Fruit fly (Drosophila melanogaster) whole organism, adult: ENCODE data around the gene CG12945.

Experiments
- CG7045 ChIP-seq: fragments of 200-800 bp; sonication (Bioruptor generic); optimal IDR thresholded peaks from 2 replicates; lab custom pipeline; 2017; ENCODE audit warnings: missing biosample characterization, mild to moderate bottlenecking, missing genetic modification characterization
- Crg-1 ChIP-seq: fragments of 200-800 bp; sonication (Bioruptor generic); optimal IDR thresholded peaks from 2 replicates; lab custom pipeline; 2016; ENCODE audit warnings: missing biosample characterization, missing genetic modification characterization
- Mnt ChIP-seq: fragments of 200-800 bp; sonication (Bioruptor generic); optimal IDR thresholded peaks from 2 replicates; lab custom pipeline; 2016; ENCODE audit warnings: missing biosample characterization, mild to moderate bottlenecking, missing genetic modification characterization
- bab1 ChIP-seq: fragments of 200-800 bp; sonication (Bioruptor generic); optimal IDR thresholded peaks from 3 replicates; lab custom pipeline; 2019; ENCODE audit warnings: missing biosample characterization, mild to moderate bottlenecking, missing genetic modification characterization, moderate library complexity
- cic ChIP-seq: fragments of 200-800 bp; sonication (Bioruptor generic); optimal IDR thresholded peaks from 2 replicates; lab custom pipeline; 2017; ENCODE audit warnings: missing biosample characterization, mild to moderate bottlenecking, missing genetic modification characterization, moderate library complexity
- cnc ChIP-seq, 2 experiments: fragments of >200 bp; optimal IDR thresholded peaks; 2 replicates each; lab custom pipeline; 2017
- kay ChIP-seq: fragments of 200-800 bp; sonication (Bioruptor generic); peaks from one replicate; lab custom pipeline; 2016; ENCODE audit warnings: missing biosample characterization, missing genetic modification characterization, borderline replicate concordance
- ovo ChIP-seq: fragments of 200-800 bp; sonication (Bioruptor generic); optimal IDR thresholded peaks from 2 replicates; lab custom pipeline; 2016; ENCODE audit warnings: missing biosample characterization, missing genetic modification characterization
- pad ChIP-seq: fragments of 200-800 bp; sonication (Bioruptor generic); optimal IDR thresholded peaks from 3 replicates; lab custom pipeline; 2017; ENCODE audit warnings: missing biosample characterization, missing genetic modification characterization, mild to moderate bottlenecking, moderate library complexity, missing genetic modification reagents

dm6 chr3R:9739793-9740192, 51.2 kb downstream of the CG12945 start, which contains the start of gene side-VII:
- no peak for TF ChIP-seq CG7045 (GFP tag; lab: Kevin White, UChicago)
- TF ChIP-seq kay (GFP tag; lab: Kevin White, UChicago), result peak; percentile 27
- TF ChIP-seq pad (GFP tag; lab: Kevin White, UChicago), result no peak
- TF ChIP-seq cnc (optimal IDR thresholded peaks at IDR 0.05; lab: Kevin White, UChicago), result no peak
- TF ChIP-seq ovo (GFP tag; lab: Kevin White, UChicago), result no peak
- no peak for TF ChIP-seq cic
- no peak for TF ChIP-seq Crg-1 (GFP tag; lab: Kevin White, UChicago)
- no peak for TF ChIP-seq Mnt (GFP tag; lab: Kevin White, UChicago)
- TF ChIP-seq bab1 (GFP tag; lab: Kevin White, UChicago), result no peak
